Fruit fly (Drosophila melanogaster) whole organism, embryonic: ENCODE results near the gene IFT52.
A peak's percentile ranks its signal among the peaks of the same experiment; 100 is the strongest.

Experiments used
- Atf6 ChIP-seq: fragments of 200-800 bp; sonication (Bioruptor generic); IDR thresholded peaks from 2 replicates; pipeline ENCODE4 v1.3.6; 2022; ENCODE audit warnings: missing biosample characterization, missing genetic modification characterization
- BEAF-32 ChIP-seq: fragments of 200-800 bp; sonication (Bioruptor generic); optimal IDR thresholded peaks from 3 replicates; lab custom pipeline; 2017; ENCODE audit warnings: missing biosample characterization, missing genetic modification characterization, mild to moderate bottlenecking, moderate library complexity, missing genetic modification reagents
- CG10321 ChIP-seq: fragments of 200-800 bp; sonication (Bioruptor generic); IDR thresholded peaks from 2 replicates; pipeline ENCODE4 v1.3.6; 2022; ENCODE audit warnings: missing biosample characterization, missing genetic modification characterization
- CG10366 ChIP-seq: fragments of 200-800 bp; sonication (Bioruptor generic); IDR thresholded peaks from 2 replicates; pipeline ENCODE4 v1.3.6; 2022; ENCODE audit warnings: missing biosample characterization, missing genetic modification characterization
- CG12071 ChIP-seq: fragments of 200-800 bp; sonication (Bioruptor generic); optimal IDR thresholded peaks from 3 replicates; lab custom pipeline; 2018; ENCODE audit warnings: missing biosample characterization, mild to moderate bottlenecking, missing genetic modification characterization
- CG1603 ChIP-seq: fragments of 200-800 bp; sonication (Bioruptor generic); optimal IDR thresholded peaks from 2 replicates; lab custom pipeline; 2019; ENCODE audit warnings: missing biosample characterization, mild to moderate bottlenecking, missing genetic modification characterization, moderate library complexity
- CG16813 ChIP-seq: fragments of 200-800 bp; sonication (Bioruptor generic); IDR thresholded peaks from 3 replicates; pipeline ENCODE4 v1.3.6; 2022; ENCODE audit warnings: missing biosample characterization, missing genetic modification characterization; ENCODE audit not compliant: partially characterized antibody
- CG17328 ChIP-seq: fragments of 200-800 bp; sonication (Bioruptor generic); IDR thresholded peaks from 2 replicates; pipeline ENCODE4 v1.3.6; 2022; ENCODE audit warnings: missing biosample characterization, missing genetic modification characterization
- CG17568 ChIP-seq: fragments of 200-800 bp; sonication (Bioruptor generic); optimal IDR thresholded peaks from 2 replicates; lab custom pipeline; 2018; ENCODE audit warnings: missing biosample characterization, mild to moderate bottlenecking, missing genetic modification characterization, moderate library complexity
- CG2199 ChIP-seq: fragments of 200-800 bp; sonication (Bioruptor generic); IDR thresholded peaks from 3 replicates; pipeline ENCODE4 v1.3.6; 2022; ENCODE audit warnings: missing biosample characterization, missing genetic modification characterization
- CG4404 ChIP-seq: fragments of 200-800 bp; sonication (Bioruptor generic); IDR thresholded peaks from 2 replicates; pipeline ENCODE4 v1.3.6; 2022; ENCODE audit warnings: missing biosample characterization, missing genetic modification characterization
- CG4730 ChIP-seq: fragments of 200-800 bp; sonication (Bioruptor generic); IDR thresholded peaks from 2 replicates; pipeline ENCODE4 v1.3.6; 2022; ENCODE audit warnings: missing biosample characterization, missing genetic modification characterization
- CG6254 ChIP-seq: fragments of 200-800 bp; sonication (Bioruptor generic); optimal IDR thresholded peaks from 3 replicates; lab custom pipeline; 2017; ENCODE audit warnings: mild to moderate bottlenecking, missing biosample characterization, missing genetic modification reagents, missing genetic modification characterization
- CG6791 ChIP-seq: fragments of 200-800 bp; sonication (Bioruptor generic); IDR thresholded peaks from 3 replicates; pipeline ENCODE4 v1.3.6; 2022; ENCODE audit warnings: missing biosample characterization, missing genetic modification characterization; ENCODE audit not compliant: partially characterized antibody
- CG9437 ChIP-seq: fragments of 200-800 bp; sonication (Bioruptor generic); optimal IDR thresholded peaks from 2 replicates; lab custom pipeline; 2018; ENCODE audit warnings: missing biosample characterization, mild to moderate bottlenecking, missing genetic modification characterization
- Camta ChIP-seq: fragments of 200-800 bp; sonication (Bioruptor generic); optimal IDR thresholded peaks from 2 replicates; lab custom pipeline; 2016; ENCODE audit warnings: missing biosample characterization, missing genetic modification characterization
- CkIIα-i1 ChIP-seq: fragments of 200-800 bp; sonication (Bioruptor generic); IDR thresholded peaks from 2 replicates; pipeline ENCODE4 v1.3.6; 2022; ENCODE audit warnings: missing biosample characterization, missing genetic modification characterization
- Deaf1 ChIP-seq: fragments of 200-800 bp; optimal IDR thresholded peaks from 3 replicates; lab custom pipeline; 2019; ENCODE audit warnings: missing biosample characterization, mild to moderate bottlenecking, missing genetic modification characterization, moderate library complexity
- Dref ChIP-seq: fragments of 200-800 bp; sonication (Bioruptor generic); IDR thresholded peaks from 2 replicates; pipeline ENCODE4 v1.3.6; 2022; ENCODE audit warnings: missing biosample characterization, missing genetic modification characterization
- Med ChIP-seq: fragments of 200-800 bp; sonication (Bioruptor generic); peaks from one replicate; lab custom pipeline; 2016; ENCODE audit warnings: missing biosample characterization, missing genetic modification characterization, mild to moderate bottlenecking, inconsistent platforms, moderate library complexity
- Nf-YB ChIP-seq: fragments of 200-800 bp; sonication (Bioruptor generic); optimal IDR thresholded peaks from 3 replicates; lab custom pipeline; 2019; ENCODE audit warnings: missing biosample characterization, mild to moderate bottlenecking, missing genetic modification characterization, moderate library complexity
- Nf-YC ChIP-seq: fragments of 200-800 bp; optimal IDR thresholded peaks from 3 replicates; lab custom pipeline; 2019; ENCODE audit warnings: missing biosample characterization, mild to moderate bottlenecking, missing genetic modification characterization, moderate library complexity
- Sry-β ChIP-seq: fragments of 200-800 bp; sonication (Bioruptor generic); optimal IDR thresholded peaks from 2 replicates; lab custom pipeline; 2018; ENCODE audit warnings: missing biosample characterization, mild to moderate bottlenecking, missing genetic modification characterization, moderate library complexity
- Tbp ChIP-seq: fragments of >200 bp; optimal IDR thresholded peaks from 2 replicates; lab custom pipeline; 2018; ENCODE audit warnings: missing biosample characterization, missing genetic modification characterization
- amos ChIP-seq: fragments of 200-800 bp; sonication (Bioruptor generic); IDR thresholded peaks from 2 replicates; pipeline ENCODE4 v1.3.6; 2022; ENCODE audit warnings: missing biosample characterization, missing genetic modification characterization; ENCODE audit not compliant: partially characterized antibody
- crol ChIP-seq: fragments of 200-800 bp; sonication (Bioruptor generic); IDR thresholded peaks from 2 replicates; pipeline ENCODE4 v1.3.6; 2022; ENCODE audit warnings: missing biosample characterization, missing genetic modification characterization
- ewg ChIP-seq: fragments of 200-800 bp; sonication (Bioruptor generic); optimal IDR thresholded peaks from 3 replicates; lab custom pipeline; 2017; ENCODE audit warnings: mild to moderate bottlenecking, missing biosample characterization, missing genetic modification reagents, missing genetic modification characterization
- fu2 ChIP-seq: fragments of 200-800 bp; sonication (Bioruptor generic); optimal IDR thresholded peaks from 2 replicates; lab custom pipeline; 2016; ENCODE audit warnings: missing biosample characterization, missing genetic modification characterization
- kni ChIP-seq: fragments of 200-800 bp; sonication (Bioruptor generic); optimal IDR thresholded peaks from 3 replicates; lab custom pipeline; 2017; ENCODE audit warnings: mild to moderate bottlenecking, missing biosample characterization, missing genetic modification reagents, missing genetic modification characterization
- pros ChIP-seq: fragments of 200-800 bp; sonication (Bioruptor generic); optimal IDR thresholded peaks from 3 replicates; lab custom pipeline; 2019; ENCODE audit warnings: missing biosample characterization, mild to moderate bottlenecking, missing genetic modification characterization, moderate library complexity
- row ChIP-seq: fragments of 200-800 bp; sonication (Bioruptor generic); IDR thresholded peaks from 3 replicates; pipeline ENCODE4 v1.3.6; 2022; ENCODE audit warnings: missing biosample characterization, missing genetic modification characterization
- sc ChIP-seq, 3 experiments: fragments of >200 bp in 2 of 3; fragments of 200-800 bp in 1 of 3; sonication (Bioruptor generic) in 1 of 3; optimal IDR thresholded peaks; 2 replicates in 2 of 3; 3 replicates in 1 of 3; lab custom pipeline; 2017; ENCODE audit warnings: mild to moderate bottlenecking in 1 of 3, missing biosample characterization in 1 of 3, missing genetic modification characterization in 1 of 3, missing genetic modification reagents in 1 of 3
- sens ChIP-seq: fragments of 200-800 bp; sonication (Bioruptor generic); peaks from one replicate; lab custom pipeline; 2016; ENCODE audit warnings: missing biosample characterization, missing genetic modification characterization
- sens-2 ChIP-seq: fragments of 200-800 bp; sonication (Bioruptor generic); IDR thresholded peaks from 2 replicates; pipeline ENCODE4 v1.3.6; 2022; ENCODE audit warnings: missing biosample characterization, missing genetic modification characterization
- sisA ChIP-seq: fragments of 200-800 bp; sonication (Bioruptor generic); IDR thresholded peaks from 2 replicates; pipeline ENCODE4 v1.3.6; 2022; ENCODE audit warnings: missing biosample characterization, missing genetic modification characterization
- tin ChIP-seq: fragments of 200-800 bp; sonication (Bioruptor generic); optimal IDR thresholded peaks from 3 replicates; lab custom pipeline; 2016; ENCODE audit warnings: missing biosample characterization, missing genetic modification characterization
- twi ChIP-seq: fragments of 200-800 bp; optimal IDR thresholded peaks from 2 replicates; lab custom pipeline; 2019; ENCODE audit warnings: missing biosample characterization, mild to moderate bottlenecking, missing genetic modification characterization, moderate library complexity
- unc-4 ChIP-seq: fragments of 200-800 bp; sonication (Bioruptor generic); IDR thresholded peaks from 2 replicates; pipeline ENCODE4 v1.3.6; 2022; ENCODE audit warnings: missing biosample characterization, missing genetic modification characterization; ENCODE audit not compliant: partially characterized antibody
- usp ChIP-seq: fragments of >200 bp; optimal IDR thresholded peaks from 2 replicates; lab custom pipeline; 2017; ENCODE audit warnings: missing biosample characterization, missing genetic modification characterization
- zf30C ChIP-seq: fragments of 200-800 bp; sonication (Bioruptor generic); optimal IDR thresholded peaks from 3 replicates; lab custom pipeline; 2018; ENCODE audit warnings: missing biosample characterization, mild to moderate bottlenecking, missing genetic modification characterization

IFT52 gene

DNA sequence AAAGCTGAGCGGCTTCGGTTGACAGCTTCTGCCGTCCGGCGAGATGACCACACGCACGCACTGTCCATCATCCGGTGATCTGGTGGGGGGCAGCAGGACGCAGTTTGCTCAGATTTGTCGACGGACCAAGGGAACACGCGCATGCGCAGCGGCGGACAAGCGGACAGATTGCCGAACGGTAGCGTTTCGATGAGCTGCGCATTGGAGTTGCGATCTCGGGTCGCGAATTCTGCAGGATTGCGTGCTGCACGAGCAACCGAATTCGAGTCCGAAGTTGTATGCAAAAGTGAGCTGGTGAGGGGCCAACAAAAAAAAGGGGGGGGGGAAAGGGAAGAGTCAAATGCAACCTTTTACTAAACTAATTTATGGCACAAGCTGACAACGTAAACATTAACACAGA, 23.6 kb downstream of the IFT52 start:
- TF ChIP-seq CG17568 (GFP tag; lab: Kevin White, UChicago) (no peak), row (GFP tag; lab: Robert Waterston, UW) (no peak), sens (GFP tag; lab: Kevin White, UChicago) (no peak), CG4730 (no peak), CG6791 (GFP tag; lab: Robert Waterston, UW) (0 out of 3 replicates have a peak, but pooled peaks have one; percentile 11), unc-4 (GFP tag; lab: Robert Waterston, UW) (no peak), Atf6 (no peak), CG4404 (no peak), CG12071 (GFP tag; lab: Kevin White, UChicago) (no peak), Dref (GFP tag; lab: Robert Waterston, UW) (no peak), CG1603 (tag; lab: Kevin White, UChicago) (no peak), CG10366 (GFP tag; lab: Robert Waterston, UW) (no peak), fu2 (GFP tag; lab: Kevin White, UChicago) (no peak), usp (GFP tag; lab: Kevin White, UChicago) (no peak), sc (optimal IDR thresholded peaks at IDR 0.05; lab: Kevin White, UChicago) (no peak), sc (GFP tag; optimal IDR thresholded peaks at IDR 0.05; lab: Kevin White, UChicago) (no peak), CkIIα-i1 (GFP tag; lab: Robert Waterston, UW) (no peak), sisA (GFP tag; lab: Robert Waterston, UW) (0 out of 2 replicates have a peak, but pooled peaks have one; percentile 10), sens-2 (GFP tag; lab: Robert Waterston, UW) (no peak), Med (GFP tag; lab: Kevin White, UChicago) (peak; percentile 3), CG9437 (no peak)

DNA sequence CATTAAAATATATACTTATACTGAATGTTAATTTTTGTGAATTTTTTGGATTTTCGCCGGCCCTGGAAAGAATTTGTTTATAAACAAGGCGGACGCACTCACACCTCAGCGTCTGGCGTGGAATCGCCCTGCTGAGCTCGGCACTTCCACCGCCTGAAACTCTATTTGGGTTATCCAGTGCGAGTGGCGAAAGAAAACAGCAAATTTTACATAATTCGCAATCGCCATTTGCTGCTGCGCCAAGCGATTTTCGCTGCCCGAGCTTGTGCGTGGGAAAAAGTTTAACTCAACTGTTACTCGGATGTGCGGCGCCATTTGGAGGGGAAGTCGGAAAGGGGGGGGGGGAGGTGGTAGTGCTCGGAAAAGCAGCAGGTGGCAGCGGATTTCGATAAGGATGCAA, 24.3 kb downstream of the IFT52 start:
- TF ChIP-seq crol (GFP tag; lab: Robert Waterston, UW) (0 out of 2 replicates have a peak, but pooled peaks have one; percentile 9), CG6254 (GFP tag; lab: Kevin White, UChicago) (no peak)

DNA sequence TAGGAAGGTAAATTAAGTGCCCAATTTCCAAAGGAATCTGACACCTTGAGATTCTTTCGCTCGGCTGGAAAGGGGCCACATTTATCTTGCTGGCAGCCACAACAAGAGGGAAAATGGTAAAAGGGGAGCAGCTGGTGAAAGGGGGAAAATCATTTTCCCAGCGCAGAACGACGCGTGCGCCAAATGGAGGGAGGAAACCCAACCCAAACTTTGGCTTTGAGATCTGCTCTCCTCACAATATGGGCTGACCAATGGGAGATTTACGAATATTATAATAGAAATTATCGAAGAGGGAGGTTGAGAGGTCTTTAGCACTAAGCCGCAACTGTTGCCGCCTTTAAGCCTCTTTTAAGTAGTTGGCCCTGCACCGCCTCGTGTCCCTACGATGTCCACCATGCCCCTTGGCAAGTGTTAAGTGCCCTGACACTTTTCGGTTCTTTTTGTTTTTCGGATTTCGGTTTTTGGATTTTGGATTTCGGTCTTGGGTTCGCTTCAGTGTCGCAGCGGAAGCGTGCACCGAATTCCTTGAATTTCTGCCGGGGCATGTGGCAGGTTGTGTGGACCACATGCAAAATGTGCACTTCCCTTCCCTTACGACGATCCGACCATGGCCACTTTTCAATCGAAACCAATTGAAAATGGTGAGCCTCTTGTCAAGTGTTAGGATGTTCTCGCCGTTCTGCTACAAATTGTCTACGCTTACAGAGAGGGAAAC, 25.2 kb downstream of the IFT52 start:
- TF ChIP-seq CG16813 (GFP tag; lab: Robert Waterston, UW) (0 out of 3 replicates have a peak, but pooled peaks have one; percentile 19), Nf-YC (tag; lab: Kevin White, UChicago) (peak; percentile 75), Camta (GFP tag; lab: Kevin White, UChicago) (no peak), amos (GFP tag; lab: Robert Waterston, UW) (0 out of 2 replicates have a peak, but pooled peaks have one; percentile 5), Nf-YB (peak; percentile 77), ewg (GFP tag; lab: Kevin White, UChicago) (peak; percentile 24), Med (GFP tag; lab: Kevin White, UChicago) (peak; percentile 49), twi (tag; lab: Kevin White, UChicago) (peak; percentile 94), Tbp (GFP tag; lab: Kevin White, UChicago) (no peak), sens (GFP tag; lab: Kevin White, UChicago) (peak; percentile 32)
- TF ChIP-seq, all 482 proteins: peak for 8

DNA sequence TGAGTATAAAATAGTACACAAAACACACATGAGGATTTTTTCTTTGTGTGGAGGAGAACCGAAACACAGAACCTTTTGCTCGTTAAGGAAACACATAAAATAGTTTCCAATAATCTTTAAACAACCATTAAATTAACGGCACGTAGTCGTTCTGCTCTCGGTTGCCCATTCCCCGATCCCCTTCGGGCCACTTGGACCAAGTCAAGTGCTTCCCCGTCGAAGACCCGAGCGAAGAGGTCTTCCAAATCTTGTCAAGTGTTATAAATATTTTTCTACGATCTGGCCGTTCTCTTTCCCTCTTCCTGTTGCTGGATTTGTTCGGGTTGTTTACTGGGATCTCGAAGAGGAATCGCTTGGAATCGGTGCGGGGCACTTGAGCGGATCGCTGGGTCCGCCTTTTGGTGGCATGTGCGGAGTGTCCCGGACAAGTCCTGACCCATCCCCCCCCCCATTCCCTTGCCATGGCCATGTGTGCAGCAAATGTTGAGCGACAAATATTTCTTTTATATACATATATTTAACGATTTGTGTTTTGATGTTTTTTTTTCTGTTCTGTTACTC, 26.3 kb downstream of the IFT52 start:
- peak; percentile 10 for TF ChIP-seq tin (GFP tag; lab: Kevin White, UChicago)
- TF ChIP-seq pros (GFP tag; lab: Kevin White, UChicago), result peak; percentile 75
- TF ChIP-seq CG10321 (GFP tag; lab: Robert Waterston, UW), result 0 out of 2 replicates have a peak, but pooled peaks have one; percentile 11
- TF ChIP-seq BEAF-32, result no peak
- TF ChIP-seq kni (GFP tag; lab: Kevin White, UChicago), result peak; percentile 19
- TF ChIP-seq CG17328 (GFP tag; lab: Robert Waterston, UW), result no peak
- TF ChIP-seq zf30C (GFP tag; lab: Kevin White, UChicago), result peak; percentile 57
- TF ChIP-seq Deaf1 (tag; lab: Kevin White, UChicago), result peak; percentile 20
- TF ChIP-seq Sry-β (GFP tag; lab: Kevin White, UChicago), result no peak
- TF ChIP-seq crol (GFP tag; lab: Robert Waterston, UW), result peak; percentile 51
- peak; percentile 93 for TF ChIP-seq twi (tag; lab: Kevin White, UChicago)
- TF ChIP-seq CG2199 (GFP tag; lab: Robert Waterston, UW), result 0 out of 3 replicates have a peak, but pooled peaks have one; percentile 59
